Worm (Caenorhabditis elegans): ENCODE data around the gene T23B5.4.
A peak's percentile ranks its signal among the peaks of the same experiment; 100 is the strongest.

Gene T23B5.4

DNA sequence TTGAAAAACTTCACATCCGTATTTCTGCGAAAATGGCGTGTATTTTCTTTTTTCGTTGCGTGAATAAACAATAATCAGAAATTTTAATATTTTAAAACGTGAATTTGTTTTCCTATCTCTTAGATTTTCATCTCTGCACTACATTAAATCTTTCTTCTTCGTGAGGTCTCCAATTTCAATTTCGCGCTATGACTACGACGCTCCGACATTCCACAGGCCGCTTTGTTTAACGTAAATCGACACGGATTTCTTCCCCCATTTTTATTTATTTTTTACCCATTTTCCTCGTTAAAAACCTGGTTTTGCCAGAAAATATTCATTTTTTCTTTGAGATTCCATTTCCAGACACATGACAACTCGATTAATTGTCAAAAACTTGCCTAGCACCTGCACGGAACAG is 49.8 kb downstream of the T23B5.4 start, which contains the start of the genes T23F6.3 and rbd-1 (continued):
- TF ChIP-seq dpff-1 (tag; optimal IDR thresholded peaks at IDR 0.05): no peak
- TF ChIP-seq hmg-20 (GFP tag; IDR thresholded peaks at IDR 0.05): 0 out of 2 replicates have a peak, but pooled peaks have one; percentile 35
- TF ChIP-seq F39B2.1 (GFP tag; IDR thresholded peaks at IDR 0.05): no peak
- TF ChIP-seq snpc-4 (GFP tag; optimal IDR thresholded peaks at IDR 0.05): no peak
- TF ChIP-seq snpc-4 (tag; optimal IDR thresholded peaks at IDR 0.05): peak in 2 of 4 experiments; percentile 41 to 72
- TF ChIP-seq ztf-3 (GFP tag; optimal IDR thresholded peaks at IDR 0.05): no peak
- TF ChIP-seq bed-2 (GFP tag; IDR thresholded peaks at IDR 0.05): no peak
- TF ChIP-seq lag-1 (GFP tag; IDR thresholded peaks at IDR 0.05): no peak
- TF ChIP-seq ceh-100 (GFP tag; IDR thresholded peaks at IDR 0.05): peak; percentile 96
- no peak for TF ChIP-seq egrh-3 (GFP tag; IDR thresholded peaks at IDR 0.05)
- TF ChIP-seq bed-1 (GFP tag; IDR thresholded peaks at IDR 0.05): no peak
- TF ChIP-seq ceh-79 (tag; optimal IDR thresholded peaks at IDR 0.05): no peak
- no peak for TF ChIP-seq snpc-1.3 (tag; optimal IDR thresholded peaks at IDR 0.05; ENCODE audit: insufficient read depth)
- TF ChIP-seq ceh-58 (GFP tag; IDR thresholded peaks at IDR 0.05): no peak
- TF ChIP-seq nfyb-1 (GFP tag; IDR thresholded peaks at IDR 0.05): peak; percentile 74
- TF ChIP-seq pha-4 (tag; optimal IDR thresholded peaks at IDR 0.05): peak; percentile 61
- peak; percentile 25; the same call in 1 of the 2 replicates for TF ChIP-seq madf-6 (GFP tag; IDR thresholded peaks at IDR 0.05)
- TF ChIP-seq nhr-179 (tag; optimal IDR thresholded peaks at IDR 0.05): no peak
- TF ChIP-seq zim-3 (tag; optimal IDR thresholded peaks at IDR 0.05): no peak

DNA sequence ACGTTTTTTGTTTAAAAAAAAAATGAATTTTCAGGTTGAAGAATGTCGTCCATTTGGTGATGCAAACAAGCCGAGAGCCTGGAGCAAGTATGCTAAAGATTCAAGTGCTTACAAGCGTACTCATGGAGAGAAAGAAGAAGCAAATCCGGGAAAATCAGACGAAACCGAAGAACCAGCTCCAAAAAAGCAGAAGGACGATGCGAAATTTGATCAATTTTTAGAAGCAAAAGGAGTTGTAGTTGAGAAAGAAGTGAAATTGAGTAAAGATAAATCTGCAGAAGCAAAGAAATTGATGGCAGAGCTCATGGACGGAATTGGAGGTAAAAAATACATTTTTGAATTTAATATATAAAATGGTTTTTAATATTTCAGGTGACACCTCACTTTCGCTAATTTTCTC is 50.4 kb downstream of the T23B5.4 start:
- TF ChIP-seq dpff-1 (tag; optimal IDR thresholded peaks at IDR 0.05): no peak
